Worm (Caenorhabditis elegans): ENCODE results near the gene Y105C5A.15.

Y105C5A.15 gene

ce11 chrIV:15691829-15692228 lies 2.8 kb downstream of the Y105C5A.15 start:
- no peak for TF ChIP-seq elt-1 (tag; optimal IDR thresholded peaks at IDR 0.05; ENCODE audit: borderline replicate concordance, insufficient read depth)
- TF ChIP-seq pha-4 (tag; optimal IDR thresholded peaks at IDR 0.05), result no peak
- no peak for TF ChIP-seq hlh-1 (tag; optimal IDR thresholded peaks at IDR 0.05)
- TF ChIP-seq ces-1 (GFP tag; optimal IDR thresholded peaks at IDR 0.05), result no peak
- TF ChIP-seq nhr-237 (tag; optimal IDR thresholded peaks at IDR 0.05), result no peak
- no peak for TF ChIP-seq blmp-1 (tag; optimal IDR thresholded peaks at IDR 0.05)
- TF ChIP-seq lin-13 (tag; optimal IDR thresholded peaks at IDR 0.05), result no peak
- no peak for TF ChIP-seq tbx-8 (GFP tag; optimal IDR thresholded peaks at IDR 0.05)
- TF ChIP-seq unc-39 (tag; optimal IDR thresholded peaks at IDR 0.05), result no peak

- TF ChIP-seq cnd-1 (tag; optimal IDR thresholded peaks at IDR 0.05) (no peak), blmp-1 (tag; optimal IDR thresholded peaks at IDR 0.05) (no peak)
These were observed 4.3 kb downstream of the Y105C5A.15 start for ce11 chrIV:15693268-15693667.

DNA sequence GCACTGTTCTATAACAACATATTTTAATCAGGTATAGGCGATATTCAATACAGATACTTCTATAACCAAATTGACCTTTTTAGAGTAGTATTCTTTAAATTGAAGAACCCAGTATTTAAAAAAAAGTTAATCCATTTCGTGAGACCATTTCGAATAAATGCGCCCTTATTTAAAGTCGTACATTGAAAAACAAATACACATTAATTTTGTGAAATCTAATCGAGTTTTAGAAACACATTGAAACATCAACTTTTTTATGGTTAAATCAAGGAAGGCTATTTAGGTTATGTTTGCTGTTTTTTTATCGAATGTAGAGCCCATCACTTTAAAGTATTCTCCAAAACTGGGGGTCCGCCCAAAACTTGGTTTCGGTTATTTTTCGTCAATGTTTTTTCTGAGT lies 6.3 kb downstream of the Y105C5A.15 start:
- no peak for TF ChIP-seq lin-13 (tag; optimal IDR thresholded peaks at IDR 0.05)
- TF ChIP-seq nhr-2 (tag; optimal IDR thresholded peaks at IDR 0.05), result no peak
- no peak for TF ChIP-seq nhr-12 (tag; optimal IDR thresholded peaks at IDR 0.05)
- no peak for TF ChIP-seq snpc-4 (tag; optimal IDR thresholded peaks at IDR 0.05)
- no peak for TF ChIP-seq drap-1 (GFP tag; optimal IDR thresholded peaks at IDR 0.05)
- no peak for TF ChIP-seq mab-5 (tag; optimal IDR thresholded peaks at IDR 0.05)
- TF ChIP-seq nhr-76 (tag; optimal IDR thresholded peaks at IDR 0.05), result no peak
- TF ChIP-seq mep-1 (tag; optimal IDR thresholded peaks at IDR 0.05), result no peak
- TF ChIP-seq sem-2 (GFP tag; optimal IDR thresholded peaks at IDR 0.05), result no peak
- no peak for TF ChIP-seq unc-62 (GFP tag; optimal IDR thresholded peaks at IDR 0.05)
- no peak for TF ChIP-seq mls-2 (tag; optimal IDR thresholded peaks at IDR 0.05)
- no peak for TF ChIP-seq pha-4 (tag; optimal IDR thresholded peaks at IDR 0.05)
- no peak for TF ChIP-seq unc-120 (tag; optimal IDR thresholded peaks at IDR 0.05; ENCODE audit: poor library complexity, severe bottlenecking)
- no peak for TF ChIP-seq bed-3 (GFP tag; optimal IDR thresholded peaks at IDR 0.05)
- no peak for TF ChIP-seq unc-39 (tag; optimal IDR thresholded peaks at IDR 0.05)
- no peak for TF ChIP-seq lin-32 (GFP tag; optimal IDR thresholded peaks at IDR 0.05)
- TF ChIP-seq ceh-39 (tag; optimal IDR thresholded peaks at IDR 0.05), result no peak

- TF ChIP-seq ces-1 (GFP tag; optimal IDR thresholded peaks at IDR 0.05), result peak; percentile 62
- TF ChIP-seq tbx-8 (GFP tag; optimal IDR thresholded peaks at IDR 0.05), result no peak
- TF ChIP-seq unc-62 (GFP tag; optimal IDR thresholded peaks at IDR 0.05), result peak; percentile 13
- no peak for TF ChIP-seq mls-2 (tag; optimal IDR thresholded peaks at IDR 0.05)
- peak; percentile 39 for TF ChIP-seq unc-120 (tag; optimal IDR thresholded peaks at IDR 0.05; ENCODE audit: poor library complexity, severe bottlenecking)
- TF ChIP-seq sptf-1 (tag; optimal IDR thresholded peaks at IDR 0.05), result peak; percentile 5
- TF ChIP-seq nhr-28 (tag; optimal IDR thresholded peaks at IDR 0.05), result no peak
- no peak for TF ChIP-seq ceh-83 (GFP tag; optimal IDR thresholded peaks at IDR 0.05)
These were observed 7.8 kb downstream of the Y105C5A.15 start for ce11 chrIV:15696786-15697185.

- no peak for TF ChIP-seq nhr-12 (tag; optimal IDR thresholded peaks at IDR 0.05)
- TF ChIP-seq ces-1 (GFP tag; optimal IDR thresholded peaks at IDR 0.05), result no peak
- no peak for TF ChIP-seq mep-1 (tag; optimal IDR thresholded peaks at IDR 0.05)
- TF ChIP-seq tbx-8 (GFP tag; optimal IDR thresholded peaks at IDR 0.05), result no peak
- no peak for TF ChIP-seq mab-5 (tag; optimal IDR thresholded peaks at IDR 0.05)
- TF ChIP-seq hlh-1 (tag; optimal IDR thresholded peaks at IDR 0.05), result no peak
- TF ChIP-seq zip-8 (tag; optimal IDR thresholded peaks at IDR 0.05), result no peak
- no peak for TF ChIP-seq M03D4.4 (tag; optimal IDR thresholded peaks at IDR 0.05)
- no peak for TF ChIP-seq ceh-39 (tag; optimal IDR thresholded peaks at IDR 0.05)
- TF ChIP-seq pha-4 (tag; optimal IDR thresholded peaks at IDR 0.05), result no peak
- TF ChIP-seq drap-1 (GFP tag; optimal IDR thresholded peaks at IDR 0.05), result no peak
- TF ChIP-seq mls-2 (tag; optimal IDR thresholded peaks at IDR 0.05), result no peak
- TF ChIP-seq elt-1 (tag; optimal IDR thresholded peaks at IDR 0.05; ENCODE audit: borderline replicate concordance, insufficient read depth), result no peak
- no peak for TF ChIP-seq nhr-237 (tag; optimal IDR thresholded peaks at IDR 0.05)
- TF ChIP-seq lin-13 (tag; optimal IDR thresholded peaks at IDR 0.05), result no peak
- TF ChIP-seq unc-39 (tag; optimal IDR thresholded peaks at IDR 0.05), result no peak
- TF ChIP-seq nhr-76 (tag; optimal IDR thresholded peaks at IDR 0.05), result no peak
- no peak for TF ChIP-seq snpc-4 (tag; optimal IDR thresholded peaks at IDR 0.05)
- no peak for TF ChIP-seq ham-2 (GFP tag; optimal IDR thresholded peaks at IDR 0.05)
These were observed 12.5 kb downstream of the Y105C5A.15 start for ce11 chrIV:15701459-15701858.

Data from whole organism, mixed stage, embryonic.